Fruit fly (Drosophila melanogaster) whole organism, embryonic: ENCODE data around the gene CG34253.
A peak's percentile ranks its signal among the peaks of the same experiment; 100 is the strongest.

Experiments
- Asciz ChIP-seq: fragments of 200-800 bp; sonication (Bioruptor generic); optimal IDR thresholded peaks from 2 replicates; lab custom pipeline; 2017; ENCODE audit warnings: missing biosample characterization, mild to moderate bottlenecking, missing genetic modification characterization, missing genetic modification reagents
- C15 ChIP-seq: fragments of 200-800 bp; sonication (Bioruptor generic); IDR thresholded peaks from 3 replicates; pipeline ENCODE4 v1.3.6; 2022; ENCODE audit warnings: missing biosample characterization, missing genetic modification characterization
- CG10147 ChIP-seq: fragments of 200-800 bp; sonication (Bioruptor generic); optimal IDR thresholded peaks from 2 replicates; lab custom pipeline; 2019; ENCODE audit warnings: missing biosample characterization, mild to moderate bottlenecking, missing genetic modification characterization, moderate library complexity
- CG10654 ChIP-seq: fragments of 200-800 bp; sonication (Bioruptor generic); optimal IDR thresholded peaks from 2 replicates; lab custom pipeline; 2016; ENCODE audit warnings: missing biosample characterization, missing genetic modification characterization
- CG12104 ChIP-seq: fragments of 200-800 bp; sonication (Bioruptor generic); optimal IDR thresholded peaks from 3 replicates; lab custom pipeline; 2016; ENCODE audit warnings: missing biosample characterization, missing genetic modification characterization
- CG1647 ChIP-seq: fragments of 200-800 bp; sonication (Bioruptor generic); optimal IDR thresholded peaks from 3 replicates; lab custom pipeline; 2016; ENCODE audit warnings: missing biosample characterization, missing genetic modification characterization
- CG17186 ChIP-seq: fragments of 200-800 bp; sonication (Bioruptor generic); optimal IDR thresholded peaks from 3 replicates; lab custom pipeline; 2017; ENCODE audit warnings: missing biosample characterization, missing genetic modification reagents, missing genetic modification characterization
- CG17912 ChIP-seq: fragments of 200-800 bp; sonication (Bioruptor generic); optimal IDR thresholded peaks from 2 replicates; lab custom pipeline; 2018; ENCODE audit warnings: missing biosample characterization, mild to moderate bottlenecking, missing genetic modification characterization
- CG18764 ChIP-seq: fragments of 200-800 bp; sonication (Bioruptor generic); optimal IDR thresholded peaks from 3 replicates; lab custom pipeline; 2016; ENCODE audit warnings: missing biosample characterization, missing genetic modification characterization
- CG2129 ChIP-seq: fragments of 200-800 bp; sonication (Bioruptor generic); IDR thresholded peaks from 2 replicates; pipeline ENCODE4 v1.3.6; 2022; ENCODE audit warnings: missing biosample characterization, missing genetic modification characterization; ENCODE audit not compliant: partially characterized antibody
- CG2712 ChIP-seq: fragments of 200-800 bp; optimal IDR thresholded peaks from 3 replicates; lab custom pipeline; 2019; ENCODE audit warnings: missing biosample characterization, mild to moderate bottlenecking, missing genetic modification characterization, moderate library complexity
- CG31224 ChIP-seq: fragments of 200-800 bp; sonication (Bioruptor generic); IDR thresholded peaks from 2 replicates; pipeline ENCODE4 v1.3.6; 2022; ENCODE audit warnings: missing biosample characterization, missing genetic modification characterization
- CG31388 ChIP-seq: fragments of 200-800 bp; sonication (Bioruptor generic); optimal IDR thresholded peaks from 2 replicates; lab custom pipeline; 2016; ENCODE audit warnings: missing biosample characterization, missing genetic modification characterization
- CG33213 ChIP-seq: fragments of 200-800 bp; sonication (Bioruptor generic); optimal IDR thresholded peaks from 3 replicates; lab custom pipeline; 2016; ENCODE audit warnings: missing biosample characterization, missing genetic modification characterization
- CG33557 ChIP-seq: fragments of 200-800 bp; sonication (Bioruptor generic); optimal IDR thresholded peaks from 2 replicates; lab custom pipeline; 2019; ENCODE audit warnings: missing biosample characterization, mild to moderate bottlenecking, missing genetic modification characterization, moderate library complexity
- CG3838 ChIP-seq: fragments of 200-800 bp; sonication (Bioruptor generic); optimal IDR thresholded peaks from 3 replicates; lab custom pipeline; 2016; ENCODE audit warnings: missing biosample characterization, missing genetic modification characterization
- CG4404 ChIP-seq: fragments of 200-800 bp; sonication (Bioruptor generic); IDR thresholded peaks from 2 replicates; pipeline ENCODE4 v1.3.6; 2022; ENCODE audit warnings: missing biosample characterization, missing genetic modification characterization
- CG7271 ChIP-seq: fragments of 200-800 bp; sonication (Bioruptor generic); optimal IDR thresholded peaks from 2 replicates; lab custom pipeline; 2018; ENCODE audit warnings: missing biosample characterization, mild to moderate bottlenecking, missing genetic modification characterization, moderate library complexity
- CG7786 ChIP-seq: fragments of 200-800 bp; sonication (Bioruptor generic); optimal IDR thresholded peaks from 2 replicates; lab custom pipeline; 2016; ENCODE audit warnings: missing biosample characterization, missing genetic modification characterization
- CG9609 ChIP-seq: fragments of 200-800 bp; sonication (Bioruptor generic); optimal IDR thresholded peaks from 3 replicates; lab custom pipeline; 2016; ENCODE audit warnings: missing biosample characterization, missing genetic modification characterization
- CG9727 ChIP-seq: fragments of 200-800 bp; sonication (Bioruptor generic); optimal IDR thresholded peaks from 3 replicates; lab custom pipeline; 2017; ENCODE audit warnings: missing biosample characterization, mild to moderate bottlenecking, missing genetic modification characterization
- Dll ChIP-seq: fragments of 200-800 bp; sonication (Bioruptor generic); IDR thresholded peaks from 4 replicates; pipeline ENCODE4 v1.3.6; 2022; ENCODE audit warnings: missing biosample characterization, missing genetic modification characterization; ENCODE audit not compliant: partially characterized antibody
- Doc2 ChIP-seq: fragments of 200-800 bp; sonication (Bioruptor generic); IDR thresholded peaks from 2 replicates; pipeline ENCODE4 v1.3.6; 2022; ENCODE audit warnings: missing biosample characterization, missing genetic modification characterization
- HLHmδ ChIP-seq: fragments of 200-800 bp; sonication (Bioruptor generic); optimal IDR thresholded peaks from 2 replicates; lab custom pipeline; 2018; ENCODE audit warnings: missing biosample characterization, mild to moderate bottlenecking, missing genetic modification characterization, moderate library complexity
- Hr78 ChIP-seq, 2 experiments: fragments of 200-800 bp in 1 of 2; fragments of >200 bp in 1 of 2; sonication (Bioruptor generic) in 1 of 2; optimal IDR thresholded peaks; 2 replicates each; lab custom pipeline; 2017 to 2019; ENCODE audit warnings: missing biosample characterization in 2 of 2, missing genetic modification characterization in 2 of 2, mild to moderate bottlenecking in 1 of 2, moderate library complexity in 1 of 2
- Mad ChIP-seq: fragments of 200-800 bp; sonication (Bioruptor generic); optimal IDR thresholded peaks from 2 replicates; lab custom pipeline; 2016; ENCODE audit warnings: missing biosample characterization, missing genetic modification characterization
- Meics ChIP-seq: fragments of 200-800 bp; sonication (Bioruptor generic); optimal IDR thresholded peaks from 2 replicates; lab custom pipeline; 2017; ENCODE audit warnings: missing biosample characterization, mild to moderate bottlenecking, missing genetic modification characterization
- Mrtf ChIP-seq: fragments of 200-800 bp; sonication (Bioruptor generic); IDR thresholded peaks from 3 replicates; pipeline ENCODE4 v1.3.6; 2022; ENCODE audit warnings: missing biosample characterization, missing genetic modification characterization
- Myb ChIP-seq: fragments of 200-800 bp; sonication (Bioruptor generic); optimal IDR thresholded peaks from 2 replicates; lab custom pipeline; 2016; ENCODE audit warnings: missing biosample characterization, missing genetic modification characterization
- Ssrp ChIP-seq: fragments of 200-800 bp; sonication (Bioruptor generic); optimal IDR thresholded peaks from 2 replicates; lab custom pipeline; 2018; ENCODE audit warnings: missing biosample characterization, mild to moderate bottlenecking, missing genetic modification characterization, moderate library complexity
- Taf1 ChIP-seq: fragments of 200-800 bp; sonication (Bioruptor generic); IDR thresholded peaks from 2 replicates; pipeline ENCODE4 v1.3.6; 2022; ENCODE audit warnings: missing biosample characterization, missing genetic modification characterization
- Xbp1 ChIP-seq: fragments of 200-800 bp; sonication (Bioruptor generic); optimal IDR thresholded peaks from 3 replicates; lab custom pipeline; 2016; ENCODE audit warnings: missing biosample characterization, mild to moderate bottlenecking, missing genetic modification characterization
- aop ChIP-seq: fragments of 200-800 bp; sonication (Bioruptor generic); IDR thresholded peaks from 2 replicates; pipeline ENCODE4 v1.3.6; 2022; ENCODE audit warnings: missing biosample characterization, missing genetic modification characterization
- ash1 ChIP-seq: fragments of 200-800 bp; sonication (Bioruptor generic); optimal IDR thresholded peaks from 2 replicates; lab custom pipeline; 2018; ENCODE audit warnings: missing biosample characterization, mild to moderate bottlenecking, missing genetic modification characterization
- disco-r ChIP-seq: fragments of 200-800 bp; sonication (Bioruptor generic); optimal IDR thresholded peaks from 2 replicates; lab custom pipeline; 2016; ENCODE audit warnings: missing biosample characterization, missing genetic modification characterization
- exex ChIP-seq: fragments of 200-800 bp; sonication (Bioruptor generic); optimal IDR thresholded peaks from 4 replicates; lab custom pipeline; 2018; ENCODE audit warnings: missing biosample characterization, mild to moderate bottlenecking, missing genetic modification characterization, moderate library complexity
- fd3F ChIP-seq: fragments of 200-800 bp; sonication (Bioruptor generic); optimal IDR thresholded peaks from 2 replicates; lab custom pipeline; 2018; ENCODE audit warnings: missing biosample characterization, mild to moderate bottlenecking, missing genetic modification characterization, moderate library complexity
- fd96Cb ChIP-seq: fragments of 200-800 bp; sonication (Bioruptor generic); optimal IDR thresholded peaks from 2 replicates; lab custom pipeline; 2018; ENCODE audit warnings: missing biosample characterization, mild to moderate bottlenecking, missing genetic modification characterization, moderate library complexity
- gem ChIP-seq: fragments of 200-800 bp; sonication (Bioruptor generic); optimal IDR thresholded peaks from 2 replicates; lab custom pipeline; 2019; ENCODE audit warnings: missing biosample characterization, mild to moderate bottlenecking, missing genetic modification characterization, moderate library complexity
- gt ChIP-seq: fragments of 200-800 bp; sonication (Bioruptor generic); IDR thresholded peaks from 2 replicates; pipeline ENCODE4 v1.3.6; 2022; ENCODE audit warnings: missing biosample characterization, missing genetic modification characterization
- her ChIP-seq: fragments of 200-800 bp; sonication (Bioruptor generic); optimal IDR thresholded peaks from 2 replicates; lab custom pipeline; 2016; ENCODE audit warnings: missing biosample characterization, missing genetic modification characterization
- kni ChIP-seq: fragments of 200-800 bp; sonication (Bioruptor generic); optimal IDR thresholded peaks from 3 replicates; lab custom pipeline; 2017; ENCODE audit warnings: mild to moderate bottlenecking, missing biosample characterization, missing genetic modification reagents, missing genetic modification characterization
- pnt ChIP-seq: fragments of 200-800 bp; sonication (Bioruptor generic); optimal IDR thresholded peaks from 3 replicates; lab custom pipeline; 2016; ENCODE audit warnings: missing biosample characterization, missing genetic modification characterization
- ranshi ChIP-seq: fragments of 200-800 bp; sonication (Bioruptor generic); IDR thresholded peaks from 2 replicates; pipeline ENCODE4 v1.3.6; 2022; ENCODE audit warnings: missing biosample characterization, missing genetic modification characterization
- repo ChIP-seq: fragments of 200-800 bp; sonication (Bioruptor generic); optimal IDR thresholded peaks from 2 replicates; lab custom pipeline; 2016; ENCODE audit warnings: missing biosample characterization, missing genetic modification characterization
- sim ChIP-seq: fragments of 200-800 bp; sonication (Bioruptor generic); IDR thresholded peaks from 2 replicates; pipeline ENCODE4 v1.3.6; 2022; ENCODE audit warnings: missing biosample characterization, missing genetic modification characterization
- slp2 ChIP-seq: fragments of 200-800 bp; sonication (Bioruptor generic); optimal IDR thresholded peaks from 2 replicates; lab custom pipeline; 2016; ENCODE audit warnings: missing biosample characterization, missing genetic modification characterization
- wor ChIP-seq: fragments of 200-800 bp; sonication (Bioruptor generic); IDR thresholded peaks from 2 replicates; pipeline ENCODE4 v1.3.6; 2022; ENCODE audit warnings: missing biosample characterization, missing genetic modification characterization

Gene CG34253

dm6 chr3L:18114038-18114926 lies 27.2 kb upstream of the CG34253 start (continued):
- peak; percentile 15 for TF ChIP-seq CG17912 (GFP tag; lab: Kevin White, UChicago)
- TF ChIP-seq aop (GFP tag; lab: Robert Waterston, UW): no peak
- TF ChIP-seq Mad (GFP tag; lab: Kevin White, UChicago): no peak
- TF ChIP-seq C15 (GFP tag; lab: Robert Waterston, UW): 0 out of 3 replicates have a peak, but pooled peaks have one; percentile 33
- TF ChIP-seq kni (GFP tag; lab: Kevin White, UChicago): peak; percentile 26
- no peak for TF ChIP-seq CG12104 (GFP tag; lab: Kevin White, UChicago)
- TF ChIP-seq Xbp1: no peak
- TF ChIP-seq gt (GFP tag; lab: Robert Waterston, UW): no peak
- peak; percentile 7 for TF ChIP-seq CG33213 (GFP tag; lab: Kevin White, UChicago)
- peak; percentile 9; the same call in 1 of the 2 replicates for TF ChIP-seq ranshi
- no peak for TF ChIP-seq pnt (GFP tag; lab: Kevin White, UChicago)
- no peak for TF ChIP-seq Doc2 (GFP tag; lab: Robert Waterston, UW)
- no peak for TF ChIP-seq disco-r
- peak; percentile 10 for TF ChIP-seq slp2 (GFP tag; lab: Kevin White, UChicago)
- no peak for TF ChIP-seq CG9609 (GFP tag; lab: Kevin White, UChicago)
- TF ChIP-seq fd96Cb: peak; percentile 53
- TF ChIP-seq exex (tag; lab: Kevin White, UChicago): peak; percentile 18
- no peak for TF ChIP-seq HLHmδ
- no peak for TF ChIP-seq wor (GFP tag; lab: Robert Waterston, UW)
- no peak for TF ChIP-seq Hr78 (GFP tag; optimal IDR thresholded peaks at IDR 0.05; lab: Kevin White, UChicago)
- peak; percentile 21 for TF ChIP-seq CG10654 (GFP tag; lab: Kevin White, UChicago)
- no peak for TF ChIP-seq CG18764 (GFP tag; lab: Kevin White, UChicago)
- no peak for TF ChIP-seq CG3838 (GFP tag; lab: Kevin White, UChicago)
- TF ChIP-seq CG7271 (tag; lab: Kevin White, UChicago): no peak
- 0 out of 2 replicates have a peak, but pooled peaks have one; percentile 26 for TF ChIP-seq Taf1
- no peak for TF ChIP-seq CG31388
- 0 out of 4 replicates have a peak, but pooled peaks have one; percentile 18 for TF ChIP-seq Dll (GFP tag; lab: Robert Waterston, UW)
- TF ChIP-seq repo (GFP tag; lab: Kevin White, UChicago): no peak
- TF ChIP-seq Asciz (GFP tag; lab: Kevin White, UChicago): peak; percentile 37
- TF ChIP-seq CG4404 (GFP tag; lab: Robert Waterston, UW): no peak
- TF ChIP-seq CG7786 (GFP tag; lab: Kevin White, UChicago): no peak
- peak; percentile 22 for TF ChIP-seq fd3F
- peak; percentile 9 for TF ChIP-seq Myb
- TF ChIP-seq CG31224 (GFP tag; lab: Robert Waterston, UW): 0 out of 2 replicates have a peak, but pooled peaks have one; percentile 15
- peak; percentile 33 for TF ChIP-seq CG2712 (tag; lab: Kevin White, UChicago)
- no peak for TF ChIP-seq CG1647 (GFP tag; lab: Kevin White, UChicago)
- TF ChIP-seq CG33557 (GFP tag; lab: Kevin White, UChicago): no peak
- peak; percentile 66 for TF ChIP-seq Meics
- peak; percentile 19 for TF ChIP-seq CG10147 (GFP tag; lab: Kevin White, UChicago)
- TF ChIP-seq Mrtf (GFP tag; lab: Robert Waterston, UW): peak; percentile 7; the same call in 1 of the 3 replicates
- TF ChIP-seq sim (GFP tag; lab: Robert Waterston, UW): no peak
- TF ChIP-seq gem (tag; lab: Kevin White, UChicago): peak; percentile 77
- TF ChIP-seq CG17186: no peak
- TF ChIP-seq ash1: peak; percentile 6
- no peak for TF ChIP-seq CG2129
- peak; percentile 50 for TF ChIP-seq Ssrp
- no peak for TF ChIP-seq CG9727 (GFP tag; lab: Kevin White, UChicago)
- peak; percentile 69 for TF ChIP-seq her (GFP tag; lab: Kevin White, UChicago)
